Worm (Caenorhabditis elegans) whole organism, young adult: ENCODE measurements around the gene F08H9.2.
A peak's percentile ranks its signal among the peaks of the same experiment; 100 is the strongest.

Source experiments
- B0019.2 ChIP-seq: fragments of 200-800 bp; sonication (Bioruptor generic); conservative IDR thresholded peaks from 2 replicates; pipeline ENCODE4 v1.3.6; 2022; ENCODE audit warnings: missing genetic modification reagents, missing genetic modification characterization, missing compliant biosample characterization
- B0035.1 ChIP-seq: sonication (generic microtip); optimal IDR thresholded peaks from 2 replicates; lab custom pipeline; 2016; ENCODE audit warnings: missing genetic modification characterization, mild to moderate bottlenecking, missing compliant biosample characterization, missing genotype, missing genetic modification reagents
- B0261.1 ChIP-seq: sonication (generic microtip); optimal IDR thresholded peaks from 2 replicates; lab custom pipeline; 2016; ENCODE audit warnings: mild to moderate bottlenecking, missing genetic modification characterization, moderate library complexity, missing compliant biosample characterization
- C06A6.2 ChIP-seq: fragments of 200-800 bp; sonication (Bioruptor generic); conservative IDR thresholded peaks from 2 replicates; pipeline ENCODE4 v1.3.6; 2022; ENCODE audit warnings: missing genetic modification characterization, missing compliant biosample characterization
- C17E4.6 ChIP-seq: fragments of 200-800 bp; sonication (Bioruptor generic); IDR thresholded peaks from 2 replicates; pipeline ENCODE4 v1.3.6; 2022; ENCODE audit warnings: missing genetic modification reagents, missing genetic modification characterization, missing compliant biosample characterization
- F23B12.7 ChIP-seq: sonication (generic microtip); optimal IDR thresholded peaks from 2 replicates; lab custom pipeline; 2017; ENCODE audit warnings: missing genetic modification characterization, mild to moderate bottlenecking, missing compliant biosample characterization, antibody characterized with exemption, moderate library complexity; ENCODE audit not compliant: insufficient read depth
- F33H1.4 ChIP-seq: fragments of 200-800 bp; sonication (Bioruptor generic); IDR thresholded peaks from 2 replicates; pipeline ENCODE4 v1.3.6; 2022; ENCODE audit warnings: missing genetic modification reagents, missing genetic modification characterization, missing compliant biosample characterization
- F37B4.10 ChIP-seq: fragments of 200-800 bp; sonication (Bioruptor generic); IDR thresholded peaks from 2 replicates; pipeline ENCODE4 v1.3.6; 2022; ENCODE audit warnings: missing genetic modification characterization, missing compliant biosample characterization
- F39B2.1 ChIP-seq: fragments of 200-800 bp; sonication (Bioruptor generic); IDR thresholded peaks from 2 replicates; pipeline ENCODE4 v1.3.6; 2022; ENCODE audit warnings: missing genetic modification reagents, missing genetic modification characterization, missing compliant biosample characterization
- F49E8.2 ChIP-seq: sonication (generic microtip); optimal IDR thresholded peaks from 3 replicates; lab custom pipeline; 2017; ENCODE audit warnings: missing genetic modification characterization, mild to moderate bottlenecking, missing compliant biosample characterization, antibody characterized with exemption, moderate library complexity; ENCODE audit not compliant: insufficient read depth
- F57A8.1 ChIP-seq: fragments of 200-800 bp; sonication (Bioruptor generic); optimal IDR thresholded peaks from 2 replicates; lab custom pipeline; 2018; ENCODE audit warnings: mild to moderate bottlenecking, missing genetic modification characterization, moderate library complexity, missing compliant biosample characterization
- Y53G8AR.9 ChIP-seq: fragments of 200-800 bp; sonication (Bioruptor generic); conservative IDR thresholded peaks from 2 replicates; pipeline ENCODE4 v1.3.6; 2022; ENCODE audit warnings: missing genetic modification reagents, missing genetic modification characterization, missing compliant biosample characterization
- Y56A3A.18 ChIP-seq: fragments of 200-800 bp; sonication (Bioruptor generic); IDR thresholded peaks from 2 replicates; pipeline ENCODE4 v1.3.6; 2022; ENCODE audit warnings: missing genetic modification reagents, missing genetic modification characterization, missing compliant biosample characterization
- Y79H2A.3 ChIP-seq: fragments of 200-800 bp; sonication (Bioruptor generic); conservative IDR thresholded peaks from 2 replicates; pipeline ENCODE4 v1.3.6; 2022; ENCODE audit warnings: missing genetic modification reagents, missing genetic modification characterization, missing compliant biosample characterization
- ZK185.1 ChIP-seq: sonication (generic microtip); optimal IDR thresholded peaks from 2 replicates; lab custom pipeline; 2016; ENCODE audit warnings: mild to moderate bottlenecking, missing genetic modification characterization, missing compliant biosample characterization; ENCODE audit not compliant: poor library complexity, severe bottlenecking
- akir-1 ChIP-seq: fragments of 200-800 bp; sonication (Bioruptor generic); optimal IDR thresholded peaks from 2 replicates; lab custom pipeline; 2018; ENCODE audit warnings: mild to moderate bottlenecking, missing genetic modification characterization, moderate library complexity, missing compliant biosample characterization
- aptf-2 ChIP-seq: fragments of 200-800 bp; sonication (Bioruptor generic); conservative IDR thresholded peaks from 2 replicates; pipeline ENCODE4 v1.3.6; 2022; ENCODE audit warnings: missing genetic modification reagents, missing genetic modification characterization, missing compliant biosample characterization
- aptf-3 ChIP-seq: fragments of 200-800 bp; sonication (Bioruptor generic); IDR thresholded peaks from 2 replicates; pipeline ENCODE4 v1.3.6; 2022; ENCODE audit warnings: missing genetic modification characterization, missing compliant biosample characterization
- bed-1 ChIP-seq: fragments of 200-800 bp; sonication (Bioruptor generic); IDR thresholded peaks from 2 replicates; pipeline ENCODE4 v1.3.6; 2022; ENCODE audit warnings: missing genetic modification reagents, missing genetic modification characterization, missing compliant biosample characterization
- ceh-79 ChIP-seq: sonication (generic microtip); optimal IDR thresholded peaks from 2 replicates; lab custom pipeline; 2017; ENCODE audit warnings: mild to moderate bottlenecking, missing genetic modification characterization, missing compliant biosample characterization
- ceh-91 ChIP-seq: fragments of 200-800 bp; sonication (Bioruptor generic); IDR thresholded peaks from 2 replicates; pipeline ENCODE4 v1.3.6; 2022; ENCODE audit warnings: missing genetic modification reagents, missing genetic modification characterization, missing compliant biosample characterization
- die-1 ChIP-seq: sonication (generic microtip); optimal IDR thresholded peaks from 2 replicates; lab custom pipeline; 2016; ENCODE audit warnings: missing genotype, mild to moderate bottlenecking, missing genetic modification characterization, missing compliant biosample characterization
- dpff-1 ChIP-seq: sonication (generic microtip); optimal IDR thresholded peaks from 2 replicates; lab custom pipeline; 2017; ENCODE audit warnings: mild to moderate bottlenecking, missing genetic modification characterization, missing compliant biosample characterization
- dpl-1 ChIP-seq: fragments of 150-350 bp; optimal IDR thresholded peaks from 2 replicates; lab custom pipeline; 2014; ENCODE audit warnings: missing biosample characterization, missing genetic modification reagents, missing genetic modification characterization
- hlh-12 ChIP-seq: sonication (generic microtip); optimal IDR thresholded peaks from 2 replicates; lab custom pipeline; 2016; ENCODE audit warnings: missing genetic modification characterization, missing compliant biosample characterization
- hrde-1 ChIP-seq: sonication (generic microtip); optimal IDR thresholded peaks from 2 replicates; lab custom pipeline; 2016; ENCODE audit warnings: missing genetic modification characterization, mild to moderate bottlenecking, missing compliant biosample characterization, moderate library complexity, missing genotype, missing genetic modification reagents, borderline replicate concordance
- hsf-1 ChIP-seq: fragments of 200-800 bp; sonication (Bioruptor generic); IDR thresholded peaks from 2 replicates; pipeline ENCODE4 v1.3.6; 2022; ENCODE audit warnings: missing genetic modification reagents, missing genetic modification characterization, missing compliant biosample characterization
- lsy-27 ChIP-seq: sonication (generic microtip); optimal IDR thresholded peaks from 2 replicates; lab custom pipeline; 2017; ENCODE audit warnings: missing genetic modification characterization, mild to moderate bottlenecking, missing compliant biosample characterization, antibody characterized with exemption, missing genotype, borderline replicate concordance; ENCODE audit not compliant: insufficient read depth
- madf-8 ChIP-seq: fragments of 200-800 bp; sonication (Bioruptor generic); conservative IDR thresholded peaks from 2 replicates; pipeline ENCODE4 v1.3.6; 2022; ENCODE audit warnings: missing genetic modification reagents, missing genetic modification characterization, missing compliant biosample characterization
- mel-28 ChIP-seq: sonication (generic microtip); optimal IDR thresholded peaks from 2 replicates; lab custom pipeline; 2016; ENCODE audit warnings: borderline replicate concordance, mild to moderate bottlenecking, missing genetic modification characterization, missing compliant biosample characterization
- mes-4 ChIP-seq: sonication (generic microtip); optimal IDR thresholded peaks from 2 replicates; lab custom pipeline; 2016; ENCODE audit warnings: missing genotype, missing genetic modification characterization, missing compliant biosample characterization
- mxl-1 ChIP-seq: sonication (generic microtip); optimal IDR thresholded peaks from 2 replicates; lab custom pipeline; 2016; ENCODE audit warnings: missing genetic modification characterization, missing compliant biosample characterization
- nfya-1 ChIP-seq: sonication (generic microtip); optimal IDR thresholded peaks from 2 replicates; lab custom pipeline; 2017; ENCODE audit warnings: antibody characterized with exemption, missing compliant biosample characterization, missing genetic modification characterization, borderline replicate concordance; ENCODE audit not compliant: insufficient read depth
- nfya-2 ChIP-seq: fragments of 200-800 bp; sonication (Bioruptor generic); IDR thresholded peaks from 2 replicates; pipeline ENCODE4 v1.3.6; 2022; ENCODE audit warnings: missing genetic modification reagents, missing genetic modification characterization, missing compliant biosample characterization
- nfyb-1 ChIP-seq: fragments of 200-800 bp; sonication (Bioruptor generic); IDR thresholded peaks from 2 replicates; pipeline ENCODE4 v1.3.6; 2022; ENCODE audit warnings: missing genetic modification reagents, missing genetic modification characterization, missing compliant biosample characterization
- nhr-120 ChIP-seq: fragments of 200-800 bp; sonication (Bioruptor generic); IDR thresholded peaks from 2 replicates; pipeline ENCODE4 v1.3.6; 2022; ENCODE audit warnings: missing genetic modification characterization, missing compliant biosample characterization
- nhr-80 ChIP-seq: sonication (generic microtip); optimal IDR thresholded peaks from 2 replicates; lab custom pipeline; 2016; ENCODE audit warnings: missing genetic modification characterization, missing compliant biosample characterization
- nhr-90 ChIP-seq: sonication (generic microtip); optimal IDR thresholded peaks from 2 replicates; lab custom pipeline; 2016; ENCODE audit warnings: missing genotype, mild to moderate bottlenecking, missing genetic modification characterization, missing compliant biosample characterization
- repo-1 ChIP-seq: sonication (generic microtip); optimal IDR thresholded peaks from 2 replicates; lab custom pipeline; 2017; ENCODE audit warnings: mild to moderate bottlenecking, missing genetic modification characterization, missing compliant biosample characterization
- sdz-38 ChIP-seq: sonication (generic microtip); optimal IDR thresholded peaks from 2 replicates; lab custom pipeline; 2016; ENCODE audit warnings: missing genotype, missing genetic modification characterization, missing compliant biosample characterization
- sea-2 ChIP-seq: fragments of 200-800 bp; sonication (Bioruptor generic); IDR thresholded peaks from 2 replicates; pipeline ENCODE4 v1.3.6; 2022; ENCODE audit warnings: missing genetic modification characterization, missing compliant biosample characterization
- somi-1 ChIP-seq: fragments of 200-800 bp; sonication (Bioruptor generic); optimal IDR thresholded peaks from 2 replicates; lab custom pipeline; 2018; ENCODE audit warnings: mild to moderate bottlenecking, missing genetic modification characterization, missing compliant biosample characterization
- sptf-2 ChIP-seq: fragments of 200-800 bp; sonication (Bioruptor generic); optimal IDR thresholded peaks from 2 replicates; lab custom pipeline; 2018; ENCODE audit warnings: mild to moderate bottlenecking, missing genetic modification characterization, missing compliant biosample characterization
- tbp1 ChIP-seq: fragments of 200-800 bp; sonication (Bioruptor generic); optimal IDR thresholded peaks from 2 replicates; lab custom pipeline; 2018; ENCODE audit warnings: mild to moderate bottlenecking, missing genetic modification characterization, missing compliant biosample characterization
- unc-130 ChIP-seq: sonication (generic microtip); optimal IDR thresholded peaks from 2 replicates; lab custom pipeline; 2016; ENCODE audit warnings: missing genetic modification reagents, missing genetic modification characterization, missing compliant biosample characterization
- unc-62 ChIP-seq: fragments of 150-350 bp; optimal IDR thresholded peaks from 2 replicates; lab custom pipeline; 2014; ENCODE audit warnings: missing biosample characterization, missing genetic modification reagents, missing genetic modification characterization
- ztf-26 ChIP-seq: sonication (generic microtip); optimal IDR thresholded peaks from 2 replicates; lab custom pipeline; 2017; ENCODE audit warnings: missing genetic modification characterization, missing compliant biosample characterization
- ztf-3 ChIP-seq: fragments of 200-800 bp; sonication (Bioruptor generic); optimal IDR thresholded peaks from 2 replicates; lab custom pipeline; 2018; ENCODE audit warnings: mild to moderate bottlenecking, missing genetic modification characterization, missing compliant biosample characterization
- ztf-6 ChIP-seq: fragments of 200-800 bp; sonication (Bioruptor generic); IDR thresholded peaks from 2 replicates; pipeline ENCODE4 v1.3.6; 2022; ENCODE audit warnings: missing genetic modification reagents, missing genetic modification characterization, missing compliant biosample characterization

The F08H9.2 gene

ce11 chrV:14414964-14415564 is 45.4 kb upstream of the F08H9.2 start, which contains the start of the genes nxf-1 and C15H11.11 (continued):
- no peak for TF ChIP-seq dpl-1 (GFP tag; lab: Kevin White, UChicago)
- TF ChIP-seq hlh-12 (tag; lab: Kevin White, UChicago), result no peak
- no peak for TF ChIP-seq mes-4 (tag; lab: Kevin White, UChicago)
- no peak for TF ChIP-seq sea-2 (GFP tag; lab: Robert Waterston, UW)
- TF ChIP-seq F49E8.2 (tag; lab: Kevin White, UChicago), result no peak
- TF ChIP-seq nhr-90, result no peak
- peak; percentile 83 for TF ChIP-seq nhr-80
- no peak for TF ChIP-seq F37B4.10
- TF ChIP-seq F23B12.7 (tag; lab: Kevin White, UChicago), result peak; percentile 51
- no peak for TF ChIP-seq repo-1 (tag; lab: Kevin White, UChicago)
- TF ChIP-seq ZK185.1 (tag; lab: Kevin White, UChicago), result peak; percentile 74
- no peak for TF ChIP-seq die-1 (tag; lab: Kevin White, UChicago)
- TF ChIP-seq somi-1, result no peak
- no peak for TF ChIP-seq madf-8 (GFP tag; lab: Robert Waterston, UW)
- TF ChIP-seq B0261.1, result no peak
- TF ChIP-seq sdz-38 (tag; lab: Kevin White, UChicago), result no peak
- TF ChIP-seq hrde-1, result no peak
- no peak for TF ChIP-seq ztf-3
- TF ChIP-seq lsy-27 (tag; lab: Kevin White, UChicago), result no peak
- peak; percentile 19 for TF ChIP-seq tbp1
- peak; percentile 63; the same call in 1 of the 2 replicates for TF ChIP-seq Y53G8AR.9 (GFP tag; lab: Robert Waterston, UW)
- TF ChIP-seq C06A6.2 (GFP tag; lab: Robert Waterston, UW), result no peak
- TF ChIP-seq mxl-1 (tag; lab: Kevin White, UChicago), result no peak
- no peak for TF ChIP-seq C17E4.6 (GFP tag; lab: Robert Waterston, UW)
- no peak for TF ChIP-seq akir-1
- no peak for TF ChIP-seq ztf-6
- no peak for TF ChIP-seq aptf-2 (GFP tag; lab: Robert Waterston, UW)
- TF ChIP-seq F57A8.1 (GFP tag; lab: Kevin White, UChicago), result no peak
- no peak for TF ChIP-seq dpff-1 (tag; lab: Kevin White, UChicago)
- TF ChIP-seq hsf-1 (GFP tag; lab: Robert Waterston, UW), result 0 out of 2 replicates have a peak, but pooled peaks have one; percentile 35
- TF ChIP-seq nfyb-1 (GFP tag; lab: Robert Waterston, UW), result peak; percentile 60; the same call in 1 of the 2 replicates
- no peak for TF ChIP-seq F39B2.1 (GFP tag; lab: Robert Waterston, UW)
- TF ChIP-seq unc-62 (GFP tag; lab: Kevin White, UChicago), result no peak
- no peak for TF ChIP-seq nfya-2 (GFP tag; lab: Robert Waterston, UW)
- no peak for TF ChIP-seq ceh-91 (GFP tag; lab: Robert Waterston, UW)
- no peak for TF ChIP-seq nfya-1 (tag; lab: Kevin White, UChicago)
- no peak for TF ChIP-seq unc-130
- no peak for TF ChIP-seq aptf-3 (GFP tag; lab: Robert Waterston, UW)
- TF ChIP-seq F33H1.4 (GFP tag; lab: Robert Waterston, UW), result no peak
- no peak for TF ChIP-seq B0019.2 (GFP tag; lab: Robert Waterston, UW)
- TF ChIP-seq bed-1 (GFP tag; lab: Robert Waterston, UW), result no peak
- no peak for TF ChIP-seq ceh-79 (tag; lab: Kevin White, UChicago)
- TF ChIP-seq mel-28 (tag; lab: Kevin White, UChicago), result no peak
- TF ChIP-seq Y79H2A.3 (GFP tag; lab: Robert Waterston, UW), result no peak
- TF ChIP-seq ztf-26, result no peak
- no peak for TF ChIP-seq B0035.1
- no peak for TF ChIP-seq sptf-2 (GFP tag; lab: Kevin White, UChicago)
- TF ChIP-seq Y56A3A.18 (GFP tag; lab: Robert Waterston, UW), result no peak
- TF ChIP-seq nhr-120 (GFP tag; lab: Robert Waterston, UW), result no peak
